Worm (Caenorhabditis elegans) whole organism, L4/young adult: ENCODE results near the gene cul-2.

Source experiments
- W03F9.2 ChIP-seq: fragments of 150-350 bp; optimal IDR thresholded peaks from 2 replicates; lab custom pipeline; 2014; ENCODE audit warnings: missing biosample characterization, missing genetic modification characterization
- dao-5 ChIP-seq: sonication (generic microtip); optimal IDR thresholded peaks from 2 replicates; lab custom pipeline; 2016; ENCODE audit warnings: missing genotype, missing genetic modification characterization, moderate library complexity, missing compliant biosample characterization
- him-1 ChIP-seq: sonication (generic microtip); optimal IDR thresholded peaks from 2 replicates; lab custom pipeline; 2016; ENCODE audit warnings: missing genotype, missing genetic modification reagents, missing genetic modification characterization, missing compliant biosample characterization

The cul-2 gene

ce11 chrIII:13687211-13687610, at the start of gene cul-2:
cul-2 (plus strand) TSS chrIII:13687269.
- TF ChIP-seq W03F9.2 (tag; lab: Kevin White, UChicago) (no peak), dao-5 (tag; lab: Kevin White, UChicago) (no peak), him-1 (tag; lab: Kevin White, UChicago) (no peak)

- TF ChIP-seq W03F9.2 (tag; lab: Kevin White, UChicago) (no peak), dao-5 (tag; lab: Kevin White, UChicago) (no peak), him-1 (tag; lab: Kevin White, UChicago) (no peak)
These were observed 49.4 kb upstream of the cul-2 start for ce11 chrIII:13637681-13638080.

ce11 chrIII:13640003-13640499, 47.0 kb upstream of the cul-2 start:
- TF ChIP-seq W03F9.2 (tag; lab: Kevin White, UChicago) (no peak), him-1 (tag; lab: Kevin White, UChicago) (no peak)

- no peak for TF ChIP-seq him-1 (tag; lab: Kevin White, UChicago)
- no peak for TF ChIP-seq W03F9.2 (tag; lab: Kevin White, UChicago)
- no peak for TF ChIP-seq dao-5 (tag; lab: Kevin White, UChicago)
These were observed 46.2 kb upstream of the cul-2 start for ce11 chrIII:13640869-13641268.

- no peak for TF ChIP-seq W03F9.2 (tag; lab: Kevin White, UChicago)
- no peak for TF ChIP-seq him-1 (tag; lab: Kevin White, UChicago)
- TF ChIP-seq dao-5 (tag; lab: Kevin White, UChicago): no peak
These were observed 45.5 kb upstream of the cul-2 start, which contains the start of gene acbp-5 for ce11 chrIII:13641588-13641987. acbp-5 (minus strand) TSS chrIII:13641688.

- no peak for TF ChIP-seq W03F9.2 (tag; lab: Kevin White, UChicago)
- TF ChIP-seq him-1 (tag; lab: Kevin White, UChicago): no peak
- no peak for TF ChIP-seq dao-5 (tag; lab: Kevin White, UChicago)
These were observed 44.8 kb upstream of the cul-2 start, which contains the start of gene T12D8.10 for ce11 chrIII:13642227-13642626. T12D8.10 (minus strand) TSS chrIII:13642327.

ce11 chrIII:13642776-13643175, 44.3 kb upstream of the cul-2 start:
- TF ChIP-seq him-1 (tag; lab: Kevin White, UChicago): no peak
- no peak for TF ChIP-seq W03F9.2 (tag; lab: Kevin White, UChicago)
- no peak for TF ChIP-seq dao-5 (tag; lab: Kevin White, UChicago)

- TF ChIP-seq dao-5 (tag; lab: Kevin White, UChicago) (peak; percentile 68), him-1 (tag; lab: Kevin White, UChicago) (peak; percentile 96), W03F9.2 (tag; lab: Kevin White, UChicago) (peak; percentile 98)
These were observed 43.5 kb upstream of the cul-2 start, which contains the start of the genes drr-2 and set-16 for ce11 chrIII:13643534-13643933. drr-2 (minus strand) TSS chrIII:13643570. set-16 (plus strand) TSS chrIII:13643916.

ce11 chrIII:13644279-13644678, 42.8 kb upstream of the cul-2 start:
- TF ChIP-seq him-1 (tag; lab: Kevin White, UChicago): no peak
- TF ChIP-seq dao-5 (tag; lab: Kevin White, UChicago): no peak
- TF ChIP-seq W03F9.2 (tag; lab: Kevin White, UChicago): no peak

- TF ChIP-seq him-1 (tag; lab: Kevin White, UChicago): no peak
- no peak for TF ChIP-seq dao-5 (tag; lab: Kevin White, UChicago)
- TF ChIP-seq W03F9.2 (tag; lab: Kevin White, UChicago): no peak
These were observed 41.1 kb upstream of the cul-2 start for ce11 chrIII:13645885-13646488.

ce11 chrIII:13648540-13648939, 38.5 kb upstream of the cul-2 start:
- no peak for TF ChIP-seq him-1 (tag; lab: Kevin White, UChicago)
- TF ChIP-seq dao-5 (tag; lab: Kevin White, UChicago): no peak

ce11 chrIII:13651414-13651813, 35.7 kb upstream of the cul-2 start:
- TF ChIP-seq dao-5 (tag; lab: Kevin White, UChicago): no peak
- TF ChIP-seq him-1 (tag; lab: Kevin White, UChicago): no peak
- no peak for TF ChIP-seq W03F9.2 (tag; lab: Kevin White, UChicago)

ce11 chrIII:13652010-13652409, 35.1 kb upstream of the cul-2 start:
- no peak for TF ChIP-seq W03F9.2 (tag; lab: Kevin White, UChicago)
- TF ChIP-seq him-1 (tag; lab: Kevin White, UChicago): no peak
- TF ChIP-seq dao-5 (tag; lab: Kevin White, UChicago): no peak

ce11 chrIII:13652708-13653107, 34.4 kb upstream of the cul-2 start:
- TF ChIP-seq him-1 (tag; lab: Kevin White, UChicago) (no peak), W03F9.2 (tag; lab: Kevin White, UChicago) (no peak), dao-5 (tag; lab: Kevin White, UChicago) (no peak)
